Worm (Caenorhabditis elegans): ENCODE data around the gene srt-14.
"Not testable (repeated sequence)": the region's sequence is repeated elsewhere in the genome, so short reads cannot be mapped to it uniquely, and the experiment has no call there.

- not testable (repeated sequence) for TF ChIP-seq nhr-237 (tag; optimal IDR thresholded peaks at IDR 0.05); ama-1 (optimal IDR thresholded peaks at IDR 0.05); ces-1 (GFP tag; optimal IDR thresholded peaks at IDR 0.05); mdl-1 (tag; optimal IDR thresholded peaks at IDR 0.05); xbp-1 (tag; optimal IDR thresholded peaks at IDR 0.05); irx-1 (tag; optimal IDR thresholded peaks at IDR 0.05); elt-2 (tag; optimal IDR thresholded peaks at IDR 0.05); lin-39 (tag; optimal IDR thresholded peaks at IDR 0.05); lin-35 (GFP tag; optimal IDR thresholded peaks at IDR 0.05)
Observed at ce11 chrV:4284737-4285136, 28.4 kb upstream of the srt-14 start, which contains the start of gene srt-19.

All from whole organism, L1 larva.